Fruit fly (Drosophila melanogaster): ENCODE data around the gene GC.

The GC gene

DNA sequence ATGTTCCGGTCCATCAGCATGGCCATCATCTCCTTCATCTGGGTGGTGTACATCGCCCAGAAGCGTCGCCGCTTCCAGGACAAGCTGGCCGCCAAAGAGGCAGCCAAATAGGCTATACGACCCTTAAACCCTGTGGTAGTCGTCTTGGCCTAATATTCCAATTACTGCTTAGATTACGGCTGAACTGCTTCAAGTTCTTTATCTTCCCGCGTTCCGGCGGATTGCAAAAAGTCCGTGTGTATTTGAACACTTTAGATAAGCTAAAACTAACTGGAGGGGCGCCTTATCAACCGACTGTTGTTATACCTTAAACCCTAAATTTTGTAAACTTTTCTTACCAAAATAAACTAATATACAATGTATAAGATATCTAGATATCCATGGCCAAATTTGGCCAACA is 24.7 kb upstream of the GC start:
- TF ChIP-seq CG9705 (GFP tag; optimal IDR thresholded peaks at IDR 0.05) (no peak), sv (GFP tag; optimal IDR thresholded peaks at IDR 0.05) (no peak), br (GFP tag; optimal IDR thresholded peaks at IDR 0.05) (no peak), dsf (GFP tag; optimal IDR thresholded peaks at IDR 0.05; ENCODE audit: borderline replicate concordance) (no peak), Hnf4 (GFP tag; optimal IDR thresholded peaks at IDR 0.05) (no peak), dmrt93B (GFP tag; optimal IDR thresholded peaks at IDR 0.05) (no peak)

dm6 chr3L:1652700-1653200 is 23.6 kb upstream of the GC start, which contains the start of the genes CG7970 and Vta1:
CG7970 (plus strand) TSS chr3L:1652750.
Vta1 (minus strand) TSS chr3L:1652900.
- TF ChIP-seq Myc (optimal IDR thresholded peaks at IDR 0.05) (no peak), Hr83 (GFP tag; optimal IDR thresholded peaks at IDR 0.05; ENCODE audit: poor library complexity, severe bottlenecking) (peak; percentile 35)

DNA sequence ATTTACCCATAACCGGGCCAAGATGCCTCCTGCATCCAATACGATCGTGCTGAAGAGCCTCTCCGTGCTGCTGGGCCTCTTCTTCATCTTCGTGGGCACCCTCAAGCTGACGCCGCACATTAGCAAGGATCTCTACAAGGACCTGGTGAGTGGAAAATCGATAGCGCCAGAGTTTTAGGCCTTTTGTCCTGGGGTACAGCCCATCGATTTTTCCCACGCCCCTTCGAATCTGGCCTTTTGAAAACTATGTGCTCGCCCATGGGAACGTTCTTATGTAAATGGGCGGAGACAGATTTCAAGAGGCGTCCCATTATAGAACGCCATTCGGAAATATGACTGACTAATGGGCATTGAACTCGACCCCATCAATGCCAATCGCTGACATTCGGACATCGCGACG is 20.3 kb upstream of the GC start:
- TF ChIP-seq br (GFP tag; optimal IDR thresholded peaks at IDR 0.05) (no peak), sage (GFP tag; optimal IDR thresholded peaks at IDR 0.05) (no peak), foxo (GFP tag; optimal IDR thresholded peaks at IDR 0.05) (no peak), Myc (optimal IDR thresholded peaks at IDR 0.05) (no peak), Mio (GFP tag; optimal IDR thresholded peaks at IDR 0.05) (no peak), usp (GFP tag; optimal IDR thresholded peaks at IDR 0.05) (no peak), Abd-B (GFP tag; optimal IDR thresholded peaks at IDR 0.05) (no peak), psq (GFP tag; optimal IDR thresholded peaks at IDR 0.05) (no peak), Hnf4 (GFP tag; optimal IDR thresholded peaks at IDR 0.05) (no peak), dmrt93B (GFP tag; optimal IDR thresholded peaks at IDR 0.05) (no peak), CG32264 (GFP tag; optimal IDR thresholded peaks at IDR 0.05) (no peak), fru (GFP tag; optimal IDR thresholded peaks at IDR 0.05) (no peak), ey (GFP tag; optimal IDR thresholded peaks at IDR 0.05) (no peak), GATAd (GFP tag; optimal IDR thresholded peaks at IDR 0.05) (no peak), Jra (GFP tag; optimal IDR thresholded peaks at IDR 0.05) (no peak), pan (optimal IDR thresholded peaks at IDR 0.05) (no peak), N (GFP tag; optimal IDR thresholded peaks at IDR 0.05) (no peak), Dif (GFP tag; optimal IDR thresholded peaks at IDR 0.05; ENCODE audit: partially characterized antibody) (no peak), rgr (GFP tag; optimal IDR thresholded peaks at IDR 0.05) (no peak)

DNA sequence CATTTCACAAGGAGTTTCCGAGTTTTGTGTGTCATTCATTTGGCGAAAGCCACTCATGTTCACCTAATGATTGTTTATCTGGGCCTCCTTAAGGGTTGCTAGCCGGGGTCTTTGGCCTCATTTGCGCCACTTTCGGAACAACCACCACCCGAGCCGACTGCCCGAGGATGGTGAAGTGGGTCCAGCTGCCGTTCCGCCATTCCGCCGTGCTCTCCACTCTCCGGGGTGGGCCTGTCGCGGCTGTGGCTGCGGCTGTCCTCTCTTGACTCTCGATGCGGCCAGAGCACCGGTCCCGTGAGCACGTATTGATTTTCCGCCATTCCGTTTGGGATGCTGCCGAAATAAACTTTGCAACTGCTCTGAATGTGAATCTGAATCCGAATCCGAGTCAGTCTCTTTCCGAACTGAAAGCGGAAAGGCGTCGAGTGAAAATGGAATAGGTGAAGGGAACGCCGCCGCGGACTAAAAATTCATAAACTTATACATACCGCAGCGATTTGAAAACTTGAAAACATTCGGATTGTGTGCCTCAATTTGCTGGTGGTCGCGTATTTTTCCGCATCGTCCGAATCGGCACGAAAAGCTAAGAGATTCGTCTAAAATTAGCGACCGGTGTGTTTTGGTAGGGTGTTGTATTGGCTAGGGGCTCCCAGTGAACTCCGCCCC is 19.7 kb upstream of the GC start, which contains the start of gene CG13920:
CG13920 (plus strand) TSS at position 255 of the 666 bp plus-strand sequence.
- TF ChIP-seq fru (GFP tag; optimal IDR thresholded peaks at IDR 0.05) (no peak), Sp1 (GFP tag; optimal IDR thresholded peaks at IDR 0.05) (no peak), Dif (GFP tag; optimal IDR thresholded peaks at IDR 0.05; ENCODE audit: partially characterized antibody) (peak; percentile 10), usp (GFP tag; optimal IDR thresholded peaks at IDR 0.05) (no peak), pan (optimal IDR thresholded peaks at IDR 0.05) (no peak)

dm6 chr3L:1647276-1647919 is 18.3 kb upstream of the GC start, which contains the start of the genes CG17249 and Bro:
CG17249 (minus strand) TSS chr3L:1647464.
Bro (plus strand) TSS chr3L:1647869.
- peak; percentile 16 for TF ChIP-seq OdsH (GFP tag; optimal IDR thresholded peaks at IDR 0.05)
- no peak for TF ChIP-seq Dfd (GFP tag; optimal IDR thresholded peaks at IDR 0.05)
- peak; percentile 67 for TF ChIP-seq rgr (GFP tag; optimal IDR thresholded peaks at IDR 0.05)
- peak; percentile 2 for TF ChIP-seq psq (GFP tag; optimal IDR thresholded peaks at IDR 0.05)
- peak; percentile 80 for TF ChIP-seq Hnf4 (GFP tag; optimal IDR thresholded peaks at IDR 0.05)
- TF ChIP-seq usp (GFP tag; optimal IDR thresholded peaks at IDR 0.05): no peak
- no peak for TF ChIP-seq Mio (GFP tag; optimal IDR thresholded peaks at IDR 0.05)
- peak; percentile 37 for TF ChIP-seq ey (GFP tag; optimal IDR thresholded peaks at IDR 0.05)
- peak; percentile 38 for TF ChIP-seq sv (GFP tag; optimal IDR thresholded peaks at IDR 0.05)
- TF ChIP-seq Hr83 (GFP tag; optimal IDR thresholded peaks at IDR 0.05; ENCODE audit: poor library complexity, severe bottlenecking): peak; percentile 86
- peak; percentile 25 for TF ChIP-seq Dif (GFP tag; optimal IDR thresholded peaks at IDR 0.05; ENCODE audit: partially characterized antibody)
- peak in 1 of 2 experiments; percentile 44 for TF ChIP-seq foxo (GFP tag; optimal IDR thresholded peaks at IDR 0.05)
- TF ChIP-seq pan (optimal IDR thresholded peaks at IDR 0.05): no peak
- peak; percentile 51 for TF ChIP-seq Myc (optimal IDR thresholded peaks at IDR 0.05)
